Worm (Caenorhabditis elegans) whole organism, L1 larva: ENCODE data around the gene col-124.

Experiments used
- C16A3.4 ChIP-seq: fragments of 150-350 bp; optimal IDR thresholded peaks from 2 replicates; lab custom pipeline; 2014; ENCODE audit warnings: missing biosample characterization, missing genetic modification characterization
- F16B12.6 ChIP-seq: fragments of 150-350 bp; optimal IDR thresholded peaks from 2 replicates; lab custom pipeline; 2014; ENCODE audit warnings: missing biosample characterization, missing genetic modification characterization
- blmp-1 ChIP-seq: fragments of 150-350 bp; optimal IDR thresholded peaks from 2 replicates; lab custom pipeline; 2014; ENCODE audit warnings: missing biosample characterization, missing genetic modification characterization
- ceh-63 ChIP-seq: fragments of 200-800 bp; sonication (Bioruptor generic); optimal IDR thresholded peaks from 2 replicates; lab custom pipeline; 2018; ENCODE audit warnings: mild to moderate bottlenecking, missing genetic modification characterization, missing compliant biosample characterization
- ceh-8 ChIP-seq: fragments of 200-800 bp; sonication (Bioruptor generic); optimal IDR thresholded peaks from 2 replicates; lab custom pipeline; 2018; ENCODE audit warnings: mild to moderate bottlenecking, missing genetic modification characterization, moderate library complexity, missing compliant biosample characterization
- ceh-82 ChIP-seq, 3 experiments: fragments of 150-350 bp in 1 of 3; sonication (generic microtip) in 2 of 3; optimal IDR thresholded peaks; 2 replicates each; lab custom pipeline; 2014 to 2017; ENCODE audit warnings: missing biosample characterization in 3 of 3, missing genetic modification characterization in 3 of 3
- ceh-88 ChIP-seq: fragments of 200-800 bp; sonication (Bioruptor generic); IDR thresholded peaks from 2 replicates; pipeline ENCODE4 v1.3.6; 2022; ENCODE audit warnings: missing genetic modification characterization, missing compliant biosample characterization
- ces-1 ChIP-seq: fragments of 150-350 bp; optimal IDR thresholded peaks from 2 replicates; lab custom pipeline; 2014; ENCODE audit warnings: missing biosample characterization, missing genetic modification reagents, missing genetic modification characterization
- dsc-1 ChIP-seq: sonication (generic microtip); optimal IDR thresholded peaks from 2 replicates; lab custom pipeline; 2016; ENCODE audit warnings: mild to moderate bottlenecking, missing genetic modification characterization, missing compliant biosample characterization
- efl-1 ChIP-seq, 4 experiments: fragments of 150-350 bp; optimal IDR thresholded peaks in 3 of 4; peaks in 1 of 4; 1 replicate in 1 of 4; 2 replicates in 3 of 4; lab custom pipeline; 2014; ENCODE audit warnings: missing biosample characterization in 2 of 4, missing genetic modification characterization in 2 of 4, missing genetic modification reagents in 2 of 4
- efl-3 ChIP-seq: fragments of 200-800 bp; sonication (Bioruptor generic); optimal IDR thresholded peaks from 2 replicates; lab custom pipeline; 2018; ENCODE audit warnings: mild to moderate bottlenecking, missing genetic modification characterization, missing compliant biosample characterization
- egl-27 ChIP-seq, 2 experiments: fragments of 150-350 bp in 1 of 2; sonication (generic microtip); optimal IDR thresholded peaks; 3 replicates each; lab custom pipeline; 2017 to 2018; ENCODE audit warnings: missing biosample characterization in 2 of 2, missing genetic modification characterization in 2 of 2, missing genetic modification reagents in 2 of 2
- elt-2 ChIP-seq: sonication (generic microtip); optimal IDR thresholded peaks from 2 replicates; lab custom pipeline; 2016; ENCODE audit warnings: missing genetic modification characterization, mild to moderate bottlenecking, inconsistent platforms, missing compliant biosample characterization, missing genetic modification reagents
- elt-3 ChIP-seq, 6 experiments: fragments of 150-350 bp in 1 of 6; sonication (generic microtip); optimal IDR thresholded peaks; 2 replicates each; lab custom pipeline; 2017 to 2018; ENCODE audit warnings: missing biosample characterization in 6 of 6, missing genetic modification characterization in 6 of 6, inconsistent platforms in 1 of 6
- ets-5 ChIP-seq: fragments of 200-800 bp; sonication (Bioruptor generic); IDR thresholded peaks from 2 replicates; pipeline ENCODE4 v1.3.6; 2022; ENCODE audit warnings: missing genetic modification characterization, missing compliant biosample characterization
- fkh-10 ChIP-seq: sonication (generic microtip); optimal IDR thresholded peaks from 2 replicates; lab custom pipeline; 2017; ENCODE audit warnings: missing biosample characterization, missing genetic modification reagents, missing genetic modification characterization
- fos-1 ChIP-seq: fragments of 150-350 bp; optimal IDR thresholded peaks from 2 replicates; lab custom pipeline; 2014; ENCODE audit warnings: missing biosample characterization, missing genetic modification characterization
- grh-1 ChIP-seq: fragments of 200-800 bp; sonication (Bioruptor generic); IDR thresholded peaks from 2 replicates; pipeline ENCODE4 v1.3.6; 2022; ENCODE audit warnings: missing genetic modification reagents, missing genetic modification characterization, missing compliant biosample characterization
- hlh-17 ChIP-seq: fragments of 200-800 bp; sonication (Bioruptor generic); optimal IDR thresholded peaks from 2 replicates; lab custom pipeline; 2018; ENCODE audit warnings: missing genetic modification characterization, mild to moderate bottlenecking, missing compliant biosample characterization, moderate library complexity, borderline replicate concordance
- lin-14 ChIP-seq: fragments of 200-800 bp; sonication (Bioruptor generic); optimal IDR thresholded peaks from 2 replicates; lab custom pipeline; 2018; ENCODE audit warnings: mild to moderate bottlenecking, missing genetic modification characterization, moderate library complexity, missing compliant biosample characterization
- lin-35 ChIP-seq, 2 experiments: fragments of 150-350 bp; optimal IDR thresholded peaks; 2 replicates each; lab custom pipeline; 2014; ENCODE audit warnings: missing biosample characterization in 2 of 2, missing genetic modification characterization in 2 of 2, missing genetic modification reagents in 2 of 2
- mdl-1 ChIP-seq, 2 experiments: fragments of 150-350 bp; optimal IDR thresholded peaks; 2 replicates each; lab custom pipeline; 2014 to 2017; ENCODE audit warnings: missing biosample characterization in 2 of 2, missing genetic modification characterization in 2 of 2, inconsistent platforms in 1 of 2
- mef-2 ChIP-seq: fragments of 150-350 bp; optimal IDR thresholded peaks from 2 replicates; lab custom pipeline; 2014; ENCODE audit warnings: missing biosample characterization, missing genetic modification characterization
- mep-1 ChIP-seq: fragments of 150-350 bp; optimal IDR thresholded peaks from 2 replicates; lab custom pipeline; 2014; ENCODE audit warnings: missing biosample characterization, missing genetic modification characterization
- nhr-47 ChIP-seq: sonication (generic microtip); optimal IDR thresholded peaks from 2 replicates; lab custom pipeline; 2016; ENCODE audit warnings: mild to moderate bottlenecking, missing genetic modification characterization, moderate library complexity, missing compliant biosample characterization
- nhr-71 ChIP-seq: sonication (generic microtip); optimal IDR thresholded peaks from 2 replicates; lab custom pipeline; 2016; ENCODE audit warnings: mild to moderate bottlenecking, missing genetic modification characterization, moderate library complexity, missing compliant biosample characterization
- nhr-77 ChIP-seq: fragments of 150-350 bp; optimal IDR thresholded peaks from 2 replicates; lab custom pipeline; 2014; ENCODE audit warnings: missing biosample characterization, missing genetic modification characterization
- nhr-85 ChIP-seq: sonication (generic microtip); peaks from one replicate; lab custom pipeline; 2016; ENCODE audit warnings: missing genetic modification characterization, inconsistent platforms, missing compliant biosample characterization
- nhr-90 ChIP-seq: sonication (generic microtip); optimal IDR thresholded peaks from 2 replicates; lab custom pipeline; 2016; ENCODE audit warnings: mild to moderate bottlenecking, missing genetic modification characterization, missing compliant biosample characterization; ENCODE audit not compliant: poor library complexity
- pag-3 ChIP-seq: sonication (generic microtip); optimal IDR thresholded peaks from 2 replicates; lab custom pipeline; 2017; ENCODE audit warnings: missing genetic modification characterization, mild to moderate bottlenecking, missing compliant biosample characterization, antibody characterized with exemption, borderline replicate concordance; ENCODE audit not compliant: insufficient read depth
- snu-23 ChIP-seq: sonication (generic microtip); optimal IDR thresholded peaks from 2 replicates; lab custom pipeline; 2016; ENCODE audit warnings: missing genetic modification characterization, missing compliant biosample characterization
- sptf-1 ChIP-seq: fragments of 150-350 bp; optimal IDR thresholded peaks from 2 replicates; lab custom pipeline; 2014; ENCODE audit warnings: missing biosample characterization, missing genetic modification characterization
- swsn-7 ChIP-seq: sonication (generic microtip); optimal IDR thresholded peaks from 2 replicates; lab custom pipeline; 2016; ENCODE audit warnings: missing genetic modification characterization, missing compliant biosample characterization
- tbx-2 ChIP-seq: sonication (generic microtip); optimal IDR thresholded peaks from 2 replicates; lab custom pipeline; 2016; ENCODE audit warnings: missing genetic modification characterization, missing compliant biosample characterization
- tlp-1 ChIP-seq: fragments of 150-350 bp; optimal IDR thresholded peaks from 2 replicates; lab custom pipeline; 2014; ENCODE audit warnings: missing biosample characterization, missing genetic modification characterization
- unc-62 ChIP-seq: fragments of 150-350 bp; optimal IDR thresholded peaks from 2 replicates; lab custom pipeline; 2014; ENCODE audit warnings: missing biosample characterization, missing genetic modification reagents, missing genetic modification characterization
- unc-98 ChIP-seq: fragments of 200-800 bp; sonication (Bioruptor generic); IDR thresholded peaks from 2 replicates; pipeline ENCODE4 v1.3.6; 2022; ENCODE audit warnings: missing genetic modification characterization, missing compliant biosample characterization
- vab-15 ChIP-seq: sonication (generic microtip); optimal IDR thresholded peaks from 2 replicates; lab custom pipeline; 2017; ENCODE audit warnings: missing genotype, mild to moderate bottlenecking, missing genetic modification characterization, missing compliant biosample characterization
- zip-4 ChIP-seq: fragments of 200-800 bp; sonication (Bioruptor generic); optimal IDR thresholded peaks from 2 replicates; lab custom pipeline; 2018; ENCODE audit warnings: mild to moderate bottlenecking, missing genetic modification characterization, moderate library complexity, missing compliant biosample characterization
- ztf-4 ChIP-seq: fragments of 150-350 bp; optimal IDR thresholded peaks from 2 replicates; lab custom pipeline; 2014; ENCODE audit warnings: missing biosample characterization, missing genetic modification characterization

Gene col-124

ce11 chrIV:10216078-10216477 is at the start of gene col-124:
Gene col-124, plus strand, starts transcription at chrIV:10216451.
- TF ChIP-seq blmp-1 (tag; lab: Kevin White, UChicago): peak; percentile 77
- TF ChIP-seq hlh-17 (GFP tag; lab: Kevin White, UChicago): no peak

DNA sequence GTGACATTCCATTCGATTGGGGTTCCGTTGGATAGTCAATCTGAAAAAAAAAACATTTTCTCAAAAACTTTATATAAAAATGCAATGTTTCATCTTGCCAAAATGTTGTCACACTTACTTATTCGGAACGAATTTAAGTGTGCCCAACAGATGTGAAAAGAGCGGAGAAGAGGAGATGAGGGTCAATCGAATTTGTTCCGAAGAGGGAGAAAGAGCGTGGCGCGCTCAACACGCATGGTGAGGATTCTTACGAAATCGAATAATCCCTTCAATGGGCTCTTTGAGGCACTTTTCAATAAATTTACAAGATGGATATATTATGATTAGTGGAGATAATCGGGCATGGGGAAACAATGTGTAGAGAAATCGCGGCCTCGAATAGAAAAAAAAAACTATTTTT is 45.4 kb upstream of the col-124 start:
- TF ChIP-seq ceh-63 (GFP tag; lab: Kevin White, UChicago) (no peak), snu-23 (GFP tag; lab: Kevin White, UChicago) (no peak), grh-1 (GFP tag; lab: Robert Waterston, UW) (no peak), swsn-7 (no peak), efl-3 (GFP tag; lab: Kevin White, UChicago) (no peak), elt-3 (tag; optimal IDR thresholded peaks at IDR 0.05; lab: Kevin White, UChicago) (no peak), hlh-17 (GFP tag; lab: Kevin White, UChicago) (no peak), C16A3.4 (tag; lab: Kevin White, UChicago) (no peak), zip-4 (GFP tag; lab: Kevin White, UChicago) (no peak), mef-2 (tag; lab: Kevin White, UChicago) (no peak), pag-3 (no peak), nhr-47 (tag; lab: Kevin White, UChicago) (no peak), egl-27 (tag; optimal IDR thresholded peaks at IDR 0.05; lab: Kevin White, UChicago) (no peak), tbx-2 (tag; lab: Kevin White, UChicago) (no peak), sptf-1 (no peak), vab-15 (tag; lab: Kevin White, UChicago) (no peak), nhr-90 (tag; lab: Kevin White, UChicago) (no peak), lin-14 (GFP tag; lab: Kevin White, UChicago) (peak; percentile 84), tlp-1 (tag; lab: Kevin White, UChicago) (no peak), unc-62 (GFP tag; lab: Kevin White, UChicago) (no peak), fos-1 (tag; lab: Kevin White, UChicago) (no peak), fkh-10 (GFP tag; lab: Kevin White, UChicago) (peak; percentile 92), ces-1 (peak; percentile 38), unc-98 (GFP tag; lab: Robert Waterston, UW) (no peak), nhr-71 (tag; lab: Kevin White, UChicago) (peak; percentile 21), ceh-88 (GFP tag; lab: Robert Waterston, UW) (no peak), lin-35 (GFP tag; optimal IDR thresholded peaks at IDR 0.05; lab: Kevin White, UChicago) (no peak), ztf-4 (tag; lab: Kevin White, UChicago) (no peak), nhr-77 (no peak), ets-5 (GFP tag; lab: Robert Waterston, UW) (no peak), ceh-82 (tag; optimal IDR thresholded peaks at IDR 0.05; lab: Kevin White, UChicago) (no peak)
- TF ChIP-seq, all 84 proteins: peak for 4

DNA sequence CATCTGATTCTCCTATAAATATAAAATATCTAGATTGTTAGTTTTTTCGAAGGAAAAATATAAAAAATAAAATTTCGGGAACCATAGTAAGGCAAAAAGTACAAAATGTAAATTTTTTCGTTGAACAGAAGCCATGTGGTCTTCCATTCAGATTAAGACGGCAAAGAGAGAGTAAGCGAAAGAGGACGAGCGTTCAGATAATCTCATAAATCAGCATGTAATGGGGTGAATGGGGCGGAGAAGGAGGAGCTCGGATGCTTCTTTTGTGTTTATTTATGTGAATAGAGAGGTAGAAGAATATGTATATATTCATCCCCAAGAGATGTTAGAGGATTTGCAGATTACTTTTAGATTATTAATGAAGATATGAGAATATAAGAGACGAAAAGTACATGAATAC is 41.9 kb upstream of the col-124 start, which contains the start of gene pxf-1:
pxf-1 (minus strand) TSS at position 14 of the 400 bp plus-strand sequence.
- no peak for TF ChIP-seq elt-2 (tag; lab: Kevin White, UChicago)
- no peak for TF ChIP-seq nhr-85 (tag; lab: Kevin White, UChicago)
- TF ChIP-seq F16B12.6 (tag; lab: Kevin White, UChicago): no peak
- no peak for TF ChIP-seq efl-1 (optimal IDR thresholded peaks at IDR 0.05; lab: Kevin White, UChicago)
- no peak for TF ChIP-seq efl-1 (GFP tag; optimal IDR thresholded peaks at IDR 0.05 in 1 of 2; lab: Kevin White, UChicago)
- TF ChIP-seq ceh-8 (GFP tag; lab: Kevin White, UChicago): no peak
- TF ChIP-seq mdl-1 (tag; optimal IDR thresholded peaks at IDR 0.05; lab: Kevin White, UChicago): no peak
- no peak for TF ChIP-seq ceh-82 (tag; optimal IDR thresholded peaks at IDR 0.05; lab: Kevin White, UChicago)
- no peak for TF ChIP-seq dsc-1
- no peak for TF ChIP-seq vab-15 (tag; lab: Kevin White, UChicago)
- no peak for TF ChIP-seq mep-1 (tag; lab: Kevin White, UChicago)
- TF ChIP-seq, all 84 proteins: peak for 0
